Fruit fly (Drosophila melanogaster) whole organism: ENCODE results near the gene GstD10.

ENCODE experiments used
- CG8478 ChIP-seq: fragments of >200 bp; optimal IDR thresholded peaks from 2 replicates; lab custom pipeline; 2018; ENCODE audit warnings: inconsistent platforms
- pan ChIP-seq: fragments of >200 bp; optimal IDR thresholded peaks from 2 replicates; lab custom pipeline; 2017

dm6 chr3R:12373800-12374199, 8.3 kb upstream of the GstD10 start, which contains the start of gene GstD4:
- TF ChIP-seq CG8478 (lab: Kevin White, UChicago) = no peak
- no peak for TF ChIP-seq pan (lab: Kevin White, UChicago)
